Worm (Caenorhabditis elegans) whole organism, dauer: ENCODE results near the gene snet-1.

Source experiments
- unc-62 ChIP-seq: sonication (generic microtip); optimal IDR thresholded peaks from 2 replicates; lab custom pipeline; 2017; ENCODE audit warnings: missing biosample characterization, missing genetic modification reagents, missing genetic modification characterization

The snet-1 gene

DNA sequence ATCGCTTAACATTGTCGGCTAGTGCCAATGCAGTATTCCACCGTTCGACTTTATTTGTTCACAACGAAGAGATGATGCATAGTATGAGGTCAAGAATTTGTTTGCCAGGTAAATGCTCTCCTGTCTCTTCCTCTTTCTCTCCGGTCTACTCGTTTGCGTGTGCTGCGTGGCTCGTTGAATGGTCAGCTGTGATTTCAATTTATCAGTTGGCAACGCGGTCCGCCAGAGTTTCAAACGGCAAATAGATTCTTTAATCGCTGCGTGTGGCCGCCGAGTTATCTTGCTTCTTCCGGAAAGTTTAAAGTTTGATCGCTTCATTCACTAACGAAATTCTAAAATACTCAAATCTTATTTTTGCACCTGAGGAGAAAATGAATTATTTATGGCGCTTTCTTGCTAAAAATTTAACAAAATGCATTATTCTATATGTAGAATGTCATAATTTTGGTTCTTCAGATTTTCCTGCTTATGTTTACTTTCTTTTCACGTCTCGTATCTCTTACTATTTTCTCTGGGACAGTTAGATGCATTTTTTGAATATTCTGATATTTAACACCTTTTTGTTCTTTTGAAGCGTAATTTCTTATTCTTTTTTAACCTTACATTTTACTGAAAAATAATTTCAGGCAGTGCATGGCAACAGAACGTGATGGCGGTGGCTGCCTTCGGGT is 11.9 kb upstream of the snet-1 start, which contains the start of gene tsp-17:
tsp-17 (plus strand) TSS at position 621 of the 671 bp plus-strand sequence.
- TF ChIP-seq unc-62 (GFP tag; lab: Kevin White, UChicago), result no peak

DNA sequence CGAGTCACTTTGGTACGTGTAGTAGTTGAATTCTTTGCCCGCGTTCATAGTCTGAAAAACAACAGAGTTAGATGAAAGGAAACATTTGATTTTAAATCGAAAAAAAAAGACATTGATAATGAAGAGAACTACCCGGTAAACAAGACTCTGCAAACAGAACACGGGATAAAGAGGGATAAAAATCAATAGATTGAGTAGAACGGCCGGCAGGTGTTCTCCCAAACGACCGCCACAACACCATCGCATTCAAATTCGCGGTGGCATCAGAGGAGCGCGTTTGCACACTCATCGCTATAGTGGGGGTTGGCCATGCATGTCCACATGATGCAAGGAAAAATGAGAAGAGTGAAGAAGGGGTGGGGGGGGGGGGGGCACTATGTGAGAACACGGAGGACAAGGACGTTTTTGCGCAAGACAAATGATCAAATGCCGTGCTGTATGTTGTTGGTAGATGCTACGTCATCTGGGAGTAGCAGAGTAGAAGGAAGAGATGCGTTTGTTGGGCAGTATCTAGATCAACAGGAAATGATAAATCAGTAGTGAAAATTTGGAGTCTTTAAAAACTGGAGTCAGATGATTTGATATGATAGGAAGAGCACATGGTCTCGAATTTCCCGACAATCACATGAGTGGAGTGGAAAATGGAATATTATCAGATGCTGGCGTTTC is 9.9 kb upstream of the snet-1 start, which contains the start of gene tag-52:
tag-52 (minus strand) TSS at position 51 of the 669 bp plus-strand sequence.
- TF ChIP-seq unc-62 (GFP tag; lab: Kevin White, UChicago), result no peak

DNA sequence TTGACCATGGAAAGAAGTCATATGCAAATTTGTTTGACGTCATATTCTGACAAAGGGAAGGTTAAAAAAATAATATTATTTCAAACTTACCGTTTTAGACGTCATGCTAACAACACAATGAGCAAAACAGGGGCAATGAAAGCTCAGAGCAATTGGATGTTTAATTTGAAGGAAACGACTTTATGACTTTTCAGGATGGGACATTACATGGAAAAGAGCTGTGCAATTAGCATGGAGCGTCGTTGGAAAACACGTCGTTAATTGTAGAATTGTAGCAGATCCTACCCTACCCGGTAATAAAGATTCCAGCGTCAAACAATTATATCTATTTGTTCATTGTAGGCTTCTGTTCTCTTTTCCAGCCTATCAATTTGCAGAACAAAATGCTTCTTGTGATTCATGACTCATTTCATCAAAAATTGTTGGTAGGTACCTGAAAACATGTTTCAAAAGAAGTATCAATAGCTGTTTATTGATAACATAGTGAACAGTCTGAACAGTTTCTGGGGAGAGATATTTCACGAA is 4.9 kb upstream of the snet-1 start, which contains the start of gene ceh-63:
ceh-63 (minus strand) TSS at position 475 of the 525 bp plus-strand sequence.
- TF ChIP-seq unc-62 (GFP tag; lab: Kevin White, UChicago), result no peak

DNA sequence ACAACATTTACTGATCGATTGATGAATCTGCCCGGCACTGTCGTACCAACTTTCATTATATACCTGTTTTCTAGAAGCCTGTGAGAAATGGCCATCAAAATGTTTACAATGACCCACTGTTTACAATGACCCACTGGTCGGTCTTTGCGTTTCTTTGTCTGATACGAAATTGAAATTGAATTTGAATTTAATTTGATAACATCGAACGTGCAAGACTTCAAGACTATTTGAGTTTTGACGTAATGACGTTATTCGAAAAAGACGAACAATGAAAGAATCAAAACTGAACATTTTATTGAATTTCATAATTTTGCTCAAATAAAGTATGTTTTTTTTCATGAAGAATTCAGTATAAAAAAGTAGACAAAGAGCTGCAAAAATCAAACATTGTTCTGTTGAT is 3.3 kb upstream of the snet-1 start, which contains the start of gene C02F12.5:
C02F12.5 (minus strand) TSS at position 101 of the 400 bp plus-strand sequence.
- no peak for TF ChIP-seq unc-62 (GFP tag; lab: Kevin White, UChicago)

DNA sequence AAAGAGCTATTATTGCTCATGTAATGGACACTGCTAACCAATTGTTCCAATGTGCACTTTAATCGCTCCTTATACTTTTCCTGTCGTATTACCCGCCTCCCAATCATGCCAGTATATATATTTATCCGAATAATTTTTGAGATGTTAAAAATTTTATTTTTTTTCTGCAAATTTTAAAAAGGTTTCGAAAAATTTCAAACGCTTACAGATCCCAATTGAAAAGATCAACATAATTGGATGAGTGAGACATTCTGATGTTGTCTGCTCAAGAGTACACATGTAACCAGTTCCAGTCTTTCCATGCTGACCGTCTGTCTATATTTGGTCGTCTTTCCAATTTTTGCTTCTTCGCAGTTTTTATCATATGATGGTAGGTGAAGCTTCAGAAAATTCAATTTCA is 9.6 kb downstream of the snet-1 start, which contains the start of gene R11G1.1:
R11G1.1 (plus strand) TSS at position 301 of the 400 bp plus-strand sequence.
- no peak for TF ChIP-seq unc-62 (GFP tag; lab: Kevin White, UChicago)

DNA sequence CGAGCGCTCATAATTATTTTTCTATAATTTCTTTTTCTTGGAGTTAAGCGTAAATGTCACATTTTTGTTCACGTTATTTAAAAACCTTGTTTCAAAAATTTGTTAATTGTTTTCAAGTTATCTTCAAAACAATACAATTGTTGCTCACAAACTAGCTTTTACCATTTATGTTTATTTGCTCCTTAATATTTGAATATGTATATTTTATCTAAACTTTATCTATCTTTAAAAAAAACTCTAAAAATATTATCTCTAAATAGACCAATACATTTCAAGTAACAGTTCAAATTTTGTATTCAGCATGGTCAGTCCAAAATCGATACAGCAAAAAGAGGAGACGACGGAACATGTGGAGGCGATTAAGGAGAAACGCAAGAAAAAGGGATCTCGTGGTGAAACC is 12.8 kb downstream of the snet-1 start, which contains the start of gene R11G1.7:
R11G1.7 (plus strand) TSS at position 301 of the 400 bp plus-strand sequence.
- TF ChIP-seq unc-62 (GFP tag; lab: Kevin White, UChicago), result no peak

DNA sequence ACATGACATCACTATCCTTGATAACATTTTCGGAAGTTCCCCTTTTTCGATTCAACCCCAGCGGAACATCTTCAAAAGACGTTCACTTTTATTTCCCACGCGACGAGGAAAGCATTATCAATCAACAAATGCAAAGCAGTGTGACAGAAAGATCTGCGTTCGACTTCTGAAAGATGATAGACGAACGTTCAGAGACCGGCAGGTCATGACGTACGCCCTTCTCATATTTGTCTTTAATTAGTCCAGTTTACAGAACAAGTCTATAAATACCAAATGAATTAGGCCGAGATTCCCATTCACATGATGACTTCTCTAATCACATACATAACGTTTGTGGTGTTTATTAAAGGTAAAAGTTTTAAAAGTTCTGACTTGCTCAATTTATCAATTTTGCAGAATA is 14.1 kb downstream of the snet-1 start, which contains the start of gene R11G1.11:
R11G1.11 (plus strand) TSS at position 301 of the 400 bp plus-strand sequence.
- no peak for TF ChIP-seq unc-62 (GFP tag; lab: Kevin White, UChicago)

DNA sequence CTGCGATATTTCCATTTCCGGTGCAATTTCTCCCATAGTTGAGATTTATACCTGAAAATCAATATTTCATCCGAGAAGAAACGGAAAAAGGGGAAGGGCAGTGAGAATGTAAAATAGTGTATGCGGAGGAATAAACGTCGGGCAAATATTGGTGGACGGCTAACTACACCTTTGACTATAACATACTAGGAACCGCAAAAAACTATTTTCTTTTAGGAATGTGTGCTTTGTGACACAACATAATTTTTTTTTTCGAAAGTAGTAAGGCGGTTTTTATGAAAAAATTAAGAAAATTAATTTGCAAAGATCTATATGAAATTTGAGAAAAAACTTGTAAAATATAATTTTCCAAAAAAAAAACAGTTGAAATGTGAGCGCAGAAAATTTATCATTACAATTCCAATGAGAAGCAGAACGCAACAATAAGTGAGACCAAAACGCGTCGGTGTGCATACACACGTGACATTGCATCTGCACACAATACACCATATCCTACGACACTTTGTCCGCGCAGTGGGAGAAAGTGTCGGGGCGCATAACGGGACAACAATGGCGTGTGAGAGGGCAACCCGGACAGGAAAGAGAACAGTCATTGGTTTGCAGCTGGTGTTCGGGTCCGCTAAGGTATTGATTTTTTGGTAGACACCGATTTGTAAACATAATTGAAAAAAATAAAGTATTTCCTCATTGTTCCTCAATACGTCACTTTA is 18.5 kb downstream of the snet-1 start, which contains the start of the genes sax-1 and R11G1.2:
sax-1 (minus strand) TSS at position 51 of the 710 bp plus-strand sequence.
R11G1.2 (plus strand) TSS at position 515 of the 710 bp plus-strand sequence.
- TF ChIP-seq unc-62 (GFP tag; lab: Kevin White, UChicago), result no peak

DNA sequence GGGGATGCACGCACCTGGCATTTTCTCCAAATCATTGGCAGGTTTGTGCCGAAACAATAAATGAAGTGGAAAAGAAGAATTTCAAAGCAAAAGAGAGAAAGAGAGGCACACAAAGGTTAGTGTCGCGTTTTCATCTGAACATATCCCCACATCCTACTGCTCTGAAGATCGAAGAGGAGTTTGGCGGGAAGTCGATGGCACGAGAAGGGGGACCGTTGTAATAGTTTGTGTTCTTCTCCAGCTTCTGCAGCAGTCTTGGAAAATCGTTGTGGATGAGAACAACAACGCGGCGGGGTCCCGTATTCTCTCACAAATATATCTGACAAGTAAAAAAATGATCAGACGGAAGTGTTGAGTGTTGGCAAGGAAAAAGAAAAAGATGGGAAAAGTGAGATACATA is 22.8 kb downstream of the snet-1 start:
- TF ChIP-seq unc-62 (GFP tag; lab: Kevin White, UChicago), result no peak

DNA sequence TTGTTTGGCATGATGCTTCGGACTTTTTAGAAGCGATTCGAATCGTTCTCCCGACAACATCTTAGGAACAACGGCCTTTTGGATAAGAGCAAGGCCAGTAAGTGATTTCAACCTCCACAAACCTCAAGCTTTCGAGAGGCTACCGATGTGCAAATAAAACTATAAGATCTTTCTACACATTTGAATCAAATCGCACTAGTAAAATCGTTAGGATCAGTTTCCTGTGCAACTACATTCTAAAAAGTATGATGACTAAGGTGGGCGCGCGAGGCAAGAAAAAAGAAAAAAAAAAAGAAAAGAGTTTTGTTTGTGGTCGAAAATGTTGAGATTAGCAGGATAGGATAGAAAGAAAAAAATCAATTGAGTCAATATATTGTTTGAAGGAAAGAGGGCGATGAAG is 23.9 kb downstream of the snet-1 start, which contains the start of gene tmem-24:
tmem-24 (minus strand) TSS at position 101 of the 400 bp plus-strand sequence.
- TF ChIP-seq unc-62 (GFP tag; lab: Kevin White, UChicago), result no peak

DNA sequence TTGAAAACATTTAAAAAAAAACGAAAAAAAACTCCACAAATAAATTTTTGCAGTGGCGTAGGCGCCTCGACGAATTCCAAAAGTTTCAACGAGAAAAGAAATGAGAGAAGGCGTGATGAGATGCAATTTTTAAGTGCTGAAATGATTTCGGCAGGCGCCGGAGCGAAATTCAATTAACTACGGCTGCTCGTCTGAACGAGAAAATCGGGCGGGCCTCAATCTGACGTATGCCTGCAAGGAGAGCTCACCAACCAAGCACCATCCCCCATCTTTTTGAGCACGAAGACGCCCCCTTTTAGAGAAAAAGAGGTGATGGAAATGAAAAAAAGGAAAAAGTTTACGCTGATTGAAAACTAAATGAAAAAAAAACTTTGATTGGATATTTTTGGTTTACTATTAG is 34.0 kb downstream of the snet-1 start:
- no peak for TF ChIP-seq unc-62 (GFP tag; lab: Kevin White, UChicago)

DNA sequence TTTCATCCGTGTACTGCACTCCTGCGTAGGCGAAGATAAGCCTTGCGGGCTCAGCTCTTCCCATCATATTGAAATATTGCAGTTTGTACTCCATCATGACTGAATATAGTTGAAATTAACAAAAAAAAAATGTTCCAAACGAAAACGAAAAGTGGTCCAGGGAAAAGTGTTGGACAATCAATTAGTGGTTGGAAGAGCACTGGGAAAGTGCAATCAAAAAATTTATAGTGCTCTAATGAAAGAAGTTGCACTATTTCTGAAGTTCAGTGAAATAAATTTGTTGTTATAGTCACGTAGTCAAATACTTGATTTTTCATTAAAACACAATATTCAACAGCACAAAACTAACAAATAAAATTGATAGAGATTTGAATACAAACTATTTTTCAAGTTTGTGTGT is 35.1 kb downstream of the snet-1 start, which contains the start of gene gst-11:
gst-11 (minus strand) TSS at position 101 of the 400 bp plus-strand sequence.
- no peak for TF ChIP-seq unc-62 (GFP tag; lab: Kevin White, UChicago)

DNA sequence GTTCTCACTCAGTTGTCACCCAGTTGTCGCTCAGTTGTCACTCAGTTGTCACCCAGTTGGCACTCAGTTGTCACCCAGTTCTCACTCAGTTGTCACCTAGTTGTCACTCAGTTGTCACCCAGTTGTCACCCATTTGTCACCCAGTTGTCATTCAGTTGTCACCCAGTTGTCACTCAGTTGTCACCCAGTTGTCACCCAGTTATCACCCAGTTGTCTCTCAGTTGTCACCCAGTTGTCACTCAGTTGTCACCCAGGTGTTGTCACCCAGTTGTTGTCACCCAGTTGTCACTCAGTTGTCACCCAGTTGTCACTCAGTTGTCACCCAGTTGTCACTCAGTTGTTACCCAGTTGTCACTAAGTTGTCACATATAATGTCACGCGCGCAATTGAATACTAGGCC is 37.2 kb downstream of the snet-1 start:
- TF ChIP-seq unc-62 (GFP tag; lab: Kevin White, UChicago), result no peak

DNA sequence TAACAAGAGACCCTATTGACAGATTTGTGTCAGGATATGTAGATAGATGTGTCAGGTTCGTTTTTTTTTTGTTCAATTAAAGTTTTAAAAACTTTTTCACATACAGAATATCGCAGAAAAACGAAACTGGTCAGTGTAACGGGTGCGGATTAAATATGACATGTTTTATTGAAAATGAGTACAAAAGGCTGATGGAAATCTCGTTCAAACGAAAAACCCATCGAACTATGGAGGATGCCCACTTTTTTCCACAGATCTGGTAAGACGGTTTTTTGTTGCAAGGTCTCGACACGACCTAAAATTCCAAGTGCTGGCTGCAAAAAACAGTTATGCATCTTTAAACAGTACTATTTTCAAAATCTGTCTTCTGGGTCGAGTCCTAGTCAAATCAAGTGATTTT is 38.7 kb downstream of the snet-1 start:
- TF ChIP-seq unc-62 (GFP tag; lab: Kevin White, UChicago), result no peak

DNA sequence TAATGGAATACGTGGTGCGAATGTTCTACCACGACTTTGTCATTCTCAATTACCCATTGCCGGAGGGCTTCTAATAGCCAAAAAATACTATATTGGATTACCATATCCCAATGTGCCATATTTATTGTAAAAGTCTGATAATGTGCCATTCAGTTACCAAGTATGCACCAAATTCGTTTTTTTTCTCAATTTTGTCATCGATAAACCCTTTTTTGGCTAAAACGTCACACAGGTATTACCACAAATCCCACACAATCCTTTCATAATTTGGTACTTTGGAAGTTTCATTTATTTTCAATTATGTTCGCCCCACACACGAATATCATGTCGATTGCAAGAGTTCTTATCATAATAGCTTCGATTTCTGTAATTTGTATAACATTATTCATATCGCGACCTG is 40.7 kb downstream of the snet-1 start, which contains the start of gene vep-2:
vep-2 (plus strand) TSS at position 301 of the 400 bp plus-strand sequence.
- no peak for TF ChIP-seq unc-62 (GFP tag; lab: Kevin White, UChicago)
